Fruit fly (Drosophila melanogaster): ENCODE data around the gene Gem3.

DNA sequence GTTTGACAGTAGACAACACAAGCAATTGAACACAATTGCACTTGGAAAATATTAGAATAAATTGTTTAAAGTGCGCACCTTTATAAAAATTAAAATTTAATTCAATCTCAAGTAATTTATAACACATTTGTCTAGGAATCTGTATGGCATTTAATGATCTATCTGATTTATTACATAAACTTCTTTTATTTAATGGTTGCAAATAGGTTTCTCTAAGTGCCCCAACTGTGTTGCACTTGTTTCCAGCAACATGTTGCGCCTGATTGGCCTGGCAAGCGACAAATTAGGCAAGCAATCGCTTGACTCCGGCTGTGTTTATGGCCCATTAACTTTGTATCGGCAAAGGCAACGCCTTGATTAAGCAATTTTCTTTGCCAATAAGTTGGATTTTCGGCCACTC lies 22.4 kb downstream of the Gem3 start:
- TF ChIP-seq toe (GFP tag; optimal IDR thresholded peaks at IDR 0.05) (no peak), CG5204 (GFP tag; optimal IDR thresholded peaks at IDR 0.05) (no peak), CG11617 (GFP tag; optimal IDR thresholded peaks at IDR 0.05) (no peak), kay (GFP tag; ENCODE audit: borderline replicate concordance) (no peak), CG7045 (GFP tag; optimal IDR thresholded peaks at IDR 0.05) (no peak), bab1 (GFP tag; optimal IDR thresholded peaks at IDR 0.05) (no peak), Hr96 (GFP tag; optimal IDR thresholded peaks at IDR 0.05) (no peak), pad (GFP tag; optimal IDR thresholded peaks at IDR 0.05) (no peak)

Measured in whole organism, adult.